Fruit fly (Drosophila melanogaster) whole organism, embryonic: ENCODE measurements around the gene CG4497.

ENCODE experiments used
- Ada2b ChIP-seq: fragments of 200-800 bp; sonication (Bioruptor generic); IDR thresholded peaks from 2 replicates; pipeline ENCODE4 v1.3.6; 2022; ENCODE audit warnings: missing biosample characterization, missing genetic modification characterization
- Bgb ChIP-seq: fragments of 200-800 bp; sonication (Bioruptor generic); IDR thresholded peaks from 2 replicates; pipeline ENCODE4 v1.3.6; 2022; ENCODE audit warnings: missing biosample characterization, missing genetic modification characterization; ENCODE audit not compliant: partially characterized antibody
- CG10321 ChIP-seq: fragments of 200-800 bp; sonication (Bioruptor generic); IDR thresholded peaks from 2 replicates; pipeline ENCODE4 v1.3.6; 2022; ENCODE audit warnings: missing biosample characterization, missing genetic modification characterization
- CG10366 ChIP-seq: fragments of 200-800 bp; sonication (Bioruptor generic); IDR thresholded peaks from 2 replicates; pipeline ENCODE4 v1.3.6; 2022; ENCODE audit warnings: missing biosample characterization, missing genetic modification characterization
- CG10462 ChIP-seq: fragments of 200-800 bp; sonication (Bioruptor generic); optimal IDR thresholded peaks from 2 replicates; lab custom pipeline; 2016; ENCODE audit warnings: missing biosample characterization, missing genetic modification characterization
- CG10979 ChIP-seq: fragments of 200-800 bp; sonication (Bioruptor generic); optimal IDR thresholded peaks from 2 replicates; lab custom pipeline; 2018; ENCODE audit warnings: missing biosample characterization, mild to moderate bottlenecking, missing genetic modification characterization, moderate library complexity
- CG11695 ChIP-seq: fragments of 200-800 bp; sonication (Bioruptor generic); IDR thresholded peaks from 3 replicates; pipeline ENCODE4 v1.3.6; 2022; ENCODE audit warnings: missing biosample characterization, missing genetic modification characterization
- CG11723 ChIP-seq: fragments of 200-800 bp; sonication (Bioruptor generic); optimal IDR thresholded peaks from 2 replicates; lab custom pipeline; 2017; ENCODE audit warnings: missing biosample characterization, mild to moderate bottlenecking, missing genetic modification characterization
- CG12155 ChIP-seq: fragments of 200-800 bp; sonication (Bioruptor generic); optimal IDR thresholded peaks from 3 replicates; lab custom pipeline; 2016; ENCODE audit warnings: missing biosample characterization, missing genetic modification characterization
- CG12299 ChIP-seq: fragments of 200-800 bp; sonication (Bioruptor generic); optimal IDR thresholded peaks from 2 replicates; lab custom pipeline; 2018; ENCODE audit warnings: missing biosample characterization, mild to moderate bottlenecking, missing genetic modification characterization
- CG13624 ChIP-seq: fragments of 200-800 bp; sonication (Bioruptor generic); optimal IDR thresholded peaks from 2 replicates; lab custom pipeline; 2016; ENCODE audit warnings: missing biosample characterization, missing genetic modification characterization
- CG14860 ChIP-seq: fragments of 200-800 bp; sonication (Bioruptor generic); IDR thresholded peaks from 3 replicates; pipeline ENCODE4 v1.3.6; 2022; ENCODE audit warnings: missing biosample characterization, missing genetic modification characterization; ENCODE audit not compliant: partially characterized antibody
- CG15696 ChIP-seq: fragments of 200-800 bp; sonication (Bioruptor generic); optimal IDR thresholded peaks from 2 replicates; lab custom pipeline; 2019; ENCODE audit warnings: missing biosample characterization, mild to moderate bottlenecking, missing genetic modification characterization, moderate library complexity
- CG17802 ChIP-seq: fragments of 200-800 bp; sonication (Bioruptor generic); optimal IDR thresholded peaks from 2 replicates; lab custom pipeline; 2018; ENCODE audit warnings: missing biosample characterization, mild to moderate bottlenecking, missing genetic modification characterization, moderate library complexity
- CG18619 ChIP-seq: fragments of 200-800 bp; sonication (Bioruptor generic); optimal IDR thresholded peaks from 3 replicates; lab custom pipeline; 2017; ENCODE audit warnings: missing biosample characterization, mild to moderate bottlenecking, missing genetic modification characterization
- CG2116 ChIP-seq: fragments of 200-800 bp; sonication (Bioruptor generic); optimal IDR thresholded peaks from 3 replicates; lab custom pipeline; 2018; ENCODE audit warnings: missing biosample characterization, mild to moderate bottlenecking, missing genetic modification characterization
- CG32532 ChIP-seq: fragments of 200-800 bp; sonication (Bioruptor generic); IDR thresholded peaks from 2 replicates; pipeline ENCODE4 v1.3.6; 2022; ENCODE audit warnings: missing biosample characterization, missing genetic modification characterization
- CG4617 ChIP-seq: fragments of 200-800 bp; sonication (Bioruptor generic); optimal IDR thresholded peaks from 3 replicates; lab custom pipeline; 2016; ENCODE audit warnings: missing biosample characterization, missing genetic modification characterization, borderline replicate concordance
- CG7357 ChIP-seq: fragments of 200-800 bp; sonication (Bioruptor generic); IDR thresholded peaks from 3 replicates; pipeline ENCODE4 v1.3.6; 2022; ENCODE audit warnings: missing biosample characterization, missing genetic modification characterization
- CG8359 ChIP-seq: fragments of 200-800 bp; sonication (Bioruptor generic); optimal IDR thresholded peaks from 2 replicates; lab custom pipeline; 2017; ENCODE audit warnings: missing biosample characterization, mild to moderate bottlenecking, missing genetic modification characterization, borderline replicate concordance
- Dfd ChIP-seq, 2 experiments: fragments of >200 bp; optimal IDR thresholded peaks; 2 replicates each; lab custom pipeline; 2017; ENCODE audit warnings: missing biosample characterization in 2 of 2, missing genetic modification characterization in 2 of 2
- Ets65A ChIP-seq: fragments of 200-800 bp; sonication (Bioruptor generic); peaks from one replicate; lab custom pipeline; 2016; ENCODE audit warnings: missing biosample characterization, missing genetic modification characterization
- Fer1 ChIP-seq: fragments of 200-800 bp; sonication (Bioruptor generic); optimal IDR thresholded peaks from 2 replicates; lab custom pipeline; 2017; ENCODE audit warnings: missing biosample characterization, mild to moderate bottlenecking, missing genetic modification characterization
- HLH3B ChIP-seq: fragments of 200-800 bp; sonication (Bioruptor generic); IDR thresholded peaks from 2 replicates; pipeline ENCODE4 v1.3.6; 2022; ENCODE audit warnings: missing biosample characterization, missing genetic modification characterization
- Hmx ChIP-seq: fragments of 200-800 bp; sonication (Bioruptor generic); optimal IDR thresholded peaks from 2 replicates; lab custom pipeline; 2016; ENCODE audit warnings: missing biosample characterization, missing genetic modification characterization
- Lim3 ChIP-seq: fragments of 200-800 bp; sonication (Bioruptor generic); IDR thresholded peaks from 2 replicates; pipeline ENCODE4 v1.3.6; 2022; ENCODE audit warnings: missing biosample characterization, missing genetic modification characterization
- MTF-1 ChIP-seq: fragments of 200-800 bp; sonication (Bioruptor generic); optimal IDR thresholded peaks from 2 replicates; lab custom pipeline; 2018; ENCODE audit warnings: missing biosample characterization, mild to moderate bottlenecking, missing genetic modification characterization, borderline replicate concordance
- ap ChIP-seq: fragments of 200-800 bp; sonication (Bioruptor generic); IDR thresholded peaks from 2 replicates; pipeline ENCODE4 v1.3.6; 2022; ENCODE audit warnings: missing biosample characterization, missing genetic modification characterization
- bsh ChIP-seq, 2 experiments: fragments of 200-800 bp; sonication (Bioruptor generic); optimal IDR thresholded peaks; 2 replicates each; lab custom pipeline; 2017 to 2018; ENCODE audit warnings: mild to moderate bottlenecking in 2 of 2, missing biosample characterization in 2 of 2, missing genetic modification characterization in 2 of 2, moderate library complexity in 1 of 2
- ems ChIP-seq: fragments of 200-800 bp; sonication (Bioruptor generic); optimal IDR thresholded peaks from 3 replicates; lab custom pipeline; 2016; ENCODE audit warnings: missing biosample characterization, missing genetic modification characterization
- fru ChIP-seq: fragments of >200 bp; optimal IDR thresholded peaks from 2 replicates; lab custom pipeline; 2017
- fu2 ChIP-seq: fragments of 200-800 bp; sonication (Bioruptor generic); optimal IDR thresholded peaks from 2 replicates; lab custom pipeline; 2016; ENCODE audit warnings: missing biosample characterization, missing genetic modification characterization
- gem ChIP-seq: fragments of 200-800 bp; sonication (Bioruptor generic); optimal IDR thresholded peaks from 2 replicates; lab custom pipeline; 2019; ENCODE audit warnings: missing biosample characterization, mild to moderate bottlenecking, missing genetic modification characterization, moderate library complexity
- ind ChIP-seq: fragments of 200-800 bp; sonication (Bioruptor generic); optimal IDR thresholded peaks from 3 replicates; lab custom pipeline; 2016; ENCODE audit warnings: missing biosample characterization, missing genetic modification characterization
- jing ChIP-seq: fragments of 200-800 bp; sonication (Bioruptor generic); optimal IDR thresholded peaks from 2 replicates; lab custom pipeline; 2018; ENCODE audit warnings: missing biosample characterization, mild to moderate bottlenecking, missing genetic modification characterization
- klu ChIP-seq: fragments of 200-800 bp; sonication (Bioruptor generic); IDR thresholded peaks from 2 replicates; pipeline ENCODE4 v1.3.6; 2022; ENCODE audit warnings: missing biosample characterization, missing genetic modification characterization
- lab ChIP-seq: fragments of 200-800 bp; sonication (Bioruptor generic); optimal IDR thresholded peaks from 3 replicates; lab custom pipeline; 2017; ENCODE audit warnings: missing biosample characterization, missing genetic modification characterization, mild to moderate bottlenecking, moderate library complexity, missing genetic modification reagents
- nom ChIP-seq: fragments of 200-800 bp; sonication (Bioruptor generic); optimal IDR thresholded peaks from 2 replicates; lab custom pipeline; 2017; ENCODE audit warnings: missing biosample characterization, missing genetic modification characterization, mild to moderate bottlenecking, moderate library complexity, missing genetic modification reagents
- oc ChIP-seq: fragments of 200-800 bp; sonication (Bioruptor generic); optimal IDR thresholded peaks from 2 replicates; lab custom pipeline; 2018; ENCODE audit warnings: missing biosample characterization, mild to moderate bottlenecking, missing genetic modification characterization, moderate library complexity
- pfk ChIP-seq: fragments of 200-800 bp; sonication (Bioruptor generic); optimal IDR thresholded peaks from 2 replicates; lab custom pipeline; 2018; ENCODE audit warnings: missing biosample characterization, mild to moderate bottlenecking, missing genetic modification characterization, moderate library complexity
- sc ChIP-seq, 3 experiments: fragments of >200 bp in 2 of 3; fragments of 200-800 bp in 1 of 3; sonication (Bioruptor generic) in 1 of 3; optimal IDR thresholded peaks; 2 replicates in 2 of 3; 3 replicates in 1 of 3; lab custom pipeline; 2017; ENCODE audit warnings: mild to moderate bottlenecking in 1 of 3, missing biosample characterization in 1 of 3, missing genetic modification characterization in 1 of 3, missing genetic modification reagents in 1 of 3
- sens ChIP-seq: fragments of 200-800 bp; sonication (Bioruptor generic); peaks from one replicate; lab custom pipeline; 2016; ENCODE audit warnings: missing biosample characterization, missing genetic modification characterization
- seq ChIP-seq: fragments of 200-800 bp; sonication (Bioruptor generic); IDR thresholded peaks from 2 replicates; pipeline ENCODE4 v1.3.6; 2022; ENCODE audit warnings: missing biosample characterization, missing genetic modification characterization
- sim ChIP-seq: fragments of 200-800 bp; sonication (Bioruptor generic); IDR thresholded peaks from 2 replicates; pipeline ENCODE4 v1.3.6; 2022; ENCODE audit warnings: missing biosample characterization, missing genetic modification characterization
- tap ChIP-seq: fragments of 200-800 bp; optimal IDR thresholded peaks from 3 replicates; lab custom pipeline; 2019; ENCODE audit warnings: missing biosample characterization, mild to moderate bottlenecking, missing genetic modification characterization, moderate library complexity
- tgo ChIP-seq: fragments of 200-800 bp; sonication (Bioruptor generic); IDR thresholded peaks from 3 replicates; pipeline ENCODE4 v1.3.6; 2022; ENCODE audit warnings: missing biosample characterization, missing genetic modification characterization
- trh ChIP-seq: fragments of 200-800 bp; sonication (Bioruptor generic); optimal IDR thresholded peaks from 2 replicates; lab custom pipeline; 2016; ENCODE audit warnings: missing biosample characterization, missing genetic modification characterization
- unc-4 ChIP-seq: fragments of 200-800 bp; sonication (Bioruptor generic); IDR thresholded peaks from 2 replicates; pipeline ENCODE4 v1.3.6; 2022; ENCODE audit warnings: missing biosample characterization, missing genetic modification characterization; ENCODE audit not compliant: partially characterized antibody
- usp ChIP-seq: fragments of >200 bp; optimal IDR thresholded peaks from 2 replicates; lab custom pipeline; 2017; ENCODE audit warnings: missing biosample characterization, missing genetic modification characterization
- vnd ChIP-seq: fragments of 200-800 bp; sonication (Bioruptor generic); IDR thresholded peaks from 3 replicates; pipeline ENCODE4 v1.3.6; 2022; ENCODE audit warnings: missing biosample characterization, missing genetic modification characterization; ENCODE audit not compliant: partially characterized antibody

Gene CG4497

dm6 chr2L:7219650-7220267 is 25.4 kb upstream of the CG4497 start, which contains the start of gene CG13784 (continued):
- TF ChIP-seq jing (GFP tag; lab: Kevin White, UChicago) (no peak), gem (tag; lab: Kevin White, UChicago) (peak; percentile 34), fu2 (no peak), CG12155 (GFP tag; lab: Kevin White, UChicago) (no peak), usp (no peak), Fer1 (GFP tag; lab: Kevin White, UChicago) (peak; percentile 50), CG2116 (peak; percentile 43), CG4617 (GFP tag; lab: Kevin White, UChicago) (no peak), CG10462 (GFP tag; lab: Kevin White, UChicago) (peak; percentile 65), ems (GFP tag; lab: Kevin White, UChicago) (no peak), Lim3 (no peak), fru (lab: Kevin White, UChicago) (no peak), nom (GFP tag; lab: Kevin White, UChicago) (peak; percentile 59), sim (GFP tag; lab: Robert Waterston, UW) (no peak), unc-4 (GFP tag; lab: Robert Waterston, UW) (peak; percentile 58), CG10979 (tag; lab: Kevin White, UChicago) (peak; percentile 27), CG12299 (tag; lab: Kevin White, UChicago) (peak; percentile 45), sc (optimal IDR thresholded peaks at IDR 0.05; lab: Kevin White, UChicago) (no peak), sc (GFP tag; optimal IDR thresholded peaks at IDR 0.05; lab: Kevin White, UChicago) (no peak), MTF-1 (peak; percentile 72), CG18619 (GFP tag; lab: Kevin White, UChicago) (peak; percentile 39), CG14860 (GFP tag; lab: Robert Waterston, UW) (no peak), Bgb (GFP tag; lab: Robert Waterston, UW) (peak; percentile 66), CG11723 (GFP tag; lab: Kevin White, UChicago) (peak; percentile 42), CG32532 (GFP tag; lab: Robert Waterston, UW) (peak; percentile 61), ind (peak; percentile 6), CG7357 (GFP tag; lab: Robert Waterston, UW) (peak; percentile 84), vnd (GFP tag; lab: Robert Waterston, UW) (no peak), trh (GFP tag; lab: Kevin White, UChicago) (no peak), CG11695 (GFP tag; lab: Robert Waterston, UW) (peak; percentile 23; the same call in 1 of the 3 replicates), Ets65A (GFP tag; lab: Kevin White, UChicago) (peak; percentile 94), CG13624 (GFP tag; lab: Kevin White, UChicago) (no peak), CG10321 (GFP tag; lab: Robert Waterston, UW) (no peak), tgo (no peak), Ada2b (GFP tag; lab: Robert Waterston, UW) (0 out of 2 replicates have a peak, but pooled peaks have one; percentile 11), sens (GFP tag; lab: Kevin White, UChicago) (peak; percentile 84), pfk (GFP tag; lab: Kevin White, UChicago) (peak; percentile 21), HLH3B (GFP tag; lab: Robert Waterston, UW) (no peak), bsh (GFP tag; optimal IDR thresholded peaks at IDR 0.05; lab: Kevin White, UChicago) (peak in 1 of 2 experiments; percentile 39), oc (tag; lab: Kevin White, UChicago) (peak; percentile 25), Dfd (GFP tag; optimal IDR thresholded peaks at IDR 0.05; lab: Kevin White, UChicago) (no peak), Hmx (GFP tag; lab: Kevin White, UChicago) (no peak), CG10366 (no peak), CG8359 (peak; percentile 19), seq (GFP tag; lab: Robert Waterston, UW) (peak; percentile 35; the same call in 1 of the 2 replicates), CG15696 (tag; lab: Kevin White, UChicago) (peak; percentile 21), ap (GFP tag; lab: Robert Waterston, UW) (no peak), klu (no peak), CG17802 (tag; lab: Kevin White, UChicago) (peak; percentile 5), tap (tag; lab: Kevin White, UChicago) (no peak), lab (GFP tag; lab: Kevin White, UChicago) (peak; percentile 61)
